Fruit fly (Drosophila melanogaster) whole organism, embryonic: ENCODE measurements around the gene CG10907.

ENCODE experiments used
- Atf3 ChIP-seq: fragments of 200-800 bp; sonication (Bioruptor generic); optimal IDR thresholded peaks from 3 replicates; lab custom pipeline; 2016; ENCODE audit warnings: missing biosample characterization, missing genetic modification characterization
- BtbVII ChIP-seq: fragments of 200-800 bp; sonication (Bioruptor generic); optimal IDR thresholded peaks from 3 replicates; lab custom pipeline; 2017; ENCODE audit warnings: missing biosample characterization, mild to moderate bottlenecking, missing genetic modification characterization
- CG10147 ChIP-seq: fragments of 200-800 bp; sonication (Bioruptor generic); optimal IDR thresholded peaks from 2 replicates; lab custom pipeline; 2019; ENCODE audit warnings: missing biosample characterization, mild to moderate bottlenecking, missing genetic modification characterization, moderate library complexity
- CG10959 ChIP-seq: fragments of 200-800 bp; sonication (Bioruptor generic); IDR thresholded peaks from 2 replicates; pipeline ENCODE4 v1.3.6; 2022; ENCODE audit warnings: missing biosample characterization, missing genetic modification characterization
- CG11695 ChIP-seq: fragments of 200-800 bp; sonication (Bioruptor generic); IDR thresholded peaks from 3 replicates; pipeline ENCODE4 v1.3.6; 2022; ENCODE audit warnings: missing biosample characterization, missing genetic modification characterization
- CG12155 ChIP-seq: fragments of 200-800 bp; sonication (Bioruptor generic); optimal IDR thresholded peaks from 3 replicates; lab custom pipeline; 2016; ENCODE audit warnings: missing biosample characterization, missing genetic modification characterization
- CG12659 ChIP-seq: fragments of 200-800 bp; sonication (Bioruptor generic); optimal IDR thresholded peaks from 3 replicates; lab custom pipeline; 2017; ENCODE audit warnings: mild to moderate bottlenecking, missing biosample characterization, missing genetic modification reagents, missing genetic modification characterization
- CG13296 ChIP-seq: fragments of 200-800 bp; sonication (Bioruptor generic); optimal IDR thresholded peaks from 3 replicates; lab custom pipeline; 2018; ENCODE audit warnings: missing biosample characterization, mild to moderate bottlenecking, missing genetic modification characterization
- CG16813 ChIP-seq: fragments of 200-800 bp; sonication (Bioruptor generic); IDR thresholded peaks from 3 replicates; pipeline ENCODE4 v1.3.6; 2022; ENCODE audit warnings: missing biosample characterization, missing genetic modification characterization; ENCODE audit not compliant: partially characterized antibody
- CG18764 ChIP-seq: fragments of 200-800 bp; sonication (Bioruptor generic); optimal IDR thresholded peaks from 3 replicates; lab custom pipeline; 2016; ENCODE audit warnings: missing biosample characterization, missing genetic modification characterization
- CG2116 ChIP-seq: fragments of 200-800 bp; sonication (Bioruptor generic); optimal IDR thresholded peaks from 3 replicates; lab custom pipeline; 2018; ENCODE audit warnings: missing biosample characterization, mild to moderate bottlenecking, missing genetic modification characterization
- CG2875 ChIP-seq: fragments of 200-800 bp; sonication (Bioruptor generic); optimal IDR thresholded peaks from 2 replicates; lab custom pipeline; 2017; ENCODE audit warnings: missing biosample characterization, mild to moderate bottlenecking, missing genetic modification characterization, missing genetic modification reagents
- CG30020 ChIP-seq: fragments of 200-800 bp; optimal IDR thresholded peaks from 2 replicates; lab custom pipeline; 2019; ENCODE audit warnings: missing biosample characterization, mild to moderate bottlenecking, missing genetic modification characterization, moderate library complexity
- CG3065 ChIP-seq: fragments of 200-800 bp; sonication (Bioruptor generic); optimal IDR thresholded peaks from 2 replicates; lab custom pipeline; 2016; ENCODE audit warnings: missing biosample characterization, missing genetic modification characterization
- CG34376 ChIP-seq: fragments of 200-800 bp; sonication (Bioruptor generic); optimal IDR thresholded peaks from 2 replicates; lab custom pipeline; 2018; ENCODE audit warnings: missing biosample characterization, mild to moderate bottlenecking, missing genetic modification characterization
- CG4282 ChIP-seq: fragments of 200-800 bp; sonication (Bioruptor generic); optimal IDR thresholded peaks from 2 replicates; lab custom pipeline; 2016; ENCODE audit warnings: missing biosample characterization, missing genetic modification characterization
- CG6175 ChIP-seq: fragments of 200-800 bp; sonication (Bioruptor generic); IDR thresholded peaks from 3 replicates; pipeline ENCODE4 v1.3.6; 2022; ENCODE audit warnings: missing biosample characterization, missing genetic modification characterization
- CG6791 ChIP-seq: fragments of 200-800 bp; sonication (Bioruptor generic); IDR thresholded peaks from 3 replicates; pipeline ENCODE4 v1.3.6; 2022; ENCODE audit warnings: missing biosample characterization, missing genetic modification characterization; ENCODE audit not compliant: partially characterized antibody
- CG8290 ChIP-seq, 3 experiments: fragments of 200-800 bp; sonication (Bioruptor generic); optimal IDR thresholded peaks; 2 replicates each; lab custom pipeline; 2016 to 2019; ENCODE audit warnings: missing biosample characterization in 3 of 3, missing genetic modification characterization in 3 of 3, mild to moderate bottlenecking in 2 of 3, moderate library complexity in 1 of 3
- D ChIP-seq, 2 experiments: fragments of 200-800 bp in 1 of 2; fragments of >200 bp in 1 of 2; sonication (Bioruptor generic) in 1 of 2; optimal IDR thresholded peaks; 2 replicates in 1 of 2; 3 replicates in 1 of 2; lab custom pipeline; 2017; ENCODE audit warnings: mild to moderate bottlenecking in 1 of 2, missing biosample characterization in 1 of 2, missing genetic modification characterization in 1 of 2, missing genetic modification reagents in 1 of 2
- Dfd ChIP-seq, 2 experiments: fragments of >200 bp; optimal IDR thresholded peaks; 2 replicates each; lab custom pipeline; 2017; ENCODE audit warnings: missing biosample characterization in 2 of 2, missing genetic modification characterization in 2 of 2
- Fer1 ChIP-seq: fragments of 200-800 bp; sonication (Bioruptor generic); optimal IDR thresholded peaks from 2 replicates; lab custom pipeline; 2017; ENCODE audit warnings: missing biosample characterization, mild to moderate bottlenecking, missing genetic modification characterization
- Hmx ChIP-seq: fragments of 200-800 bp; sonication (Bioruptor generic); optimal IDR thresholded peaks from 2 replicates; lab custom pipeline; 2016; ENCODE audit warnings: missing biosample characterization, missing genetic modification characterization
- Kr ChIP-seq: fragments of 200-800 bp; sonication (Bioruptor generic); optimal IDR thresholded peaks from 2 replicates; lab custom pipeline; 2017; ENCODE audit warnings: missing biosample characterization, mild to moderate bottlenecking, missing genetic modification characterization
- Opbp ChIP-seq: fragments of 200-800 bp; sonication (Bioruptor generic); IDR thresholded peaks from 3 replicates; pipeline ENCODE4 v1.3.6; 2022; ENCODE audit warnings: missing biosample characterization, missing genetic modification characterization; ENCODE audit not compliant: partially characterized antibody
- Six4 ChIP-seq: fragments of 200-800 bp; sonication (Bioruptor generic); optimal IDR thresholded peaks from 2 replicates; lab custom pipeline; 2016; ENCODE audit warnings: missing biosample characterization, missing genetic modification characterization
- TFAM ChIP-seq: fragments of 200-800 bp; sonication (Bioruptor generic); optimal IDR thresholded peaks from 2 replicates; lab custom pipeline; 2017; ENCODE audit warnings: missing biosample characterization, missing genetic modification characterization, inconsistent platforms
- YL-1 ChIP-seq: fragments of 200-800 bp; sonication (Bioruptor generic); optimal IDR thresholded peaks from 3 replicates; lab custom pipeline; 2017; ENCODE audit warnings: missing biosample characterization, mild to moderate bottlenecking, missing genetic modification characterization
- abd-A ChIP-seq: fragments of 200-800 bp; sonication (Bioruptor generic); optimal IDR thresholded peaks from 3 replicates; lab custom pipeline; 2019; ENCODE audit warnings: missing biosample characterization, mild to moderate bottlenecking, missing genetic modification characterization, moderate library complexity
- amos ChIP-seq: fragments of 200-800 bp; sonication (Bioruptor generic); IDR thresholded peaks from 2 replicates; pipeline ENCODE4 v1.3.6; 2022; ENCODE audit warnings: missing biosample characterization, missing genetic modification characterization; ENCODE audit not compliant: partially characterized antibody
- cas ChIP-seq: fragments of 200-800 bp; sonication (Bioruptor generic); IDR thresholded peaks from 2 replicates; pipeline ENCODE4 v1.3.6; 2022; ENCODE audit warnings: missing biosample characterization, missing genetic modification characterization
- chinmo ChIP-seq: fragments of 200-800 bp; sonication (Bioruptor generic); IDR thresholded peaks from 4 replicates; pipeline ENCODE4 v1.3.6; 2022; ENCODE audit warnings: missing biosample characterization, missing genetic modification characterization; ENCODE audit not compliant: partially characterized antibody
- crol ChIP-seq: fragments of 200-800 bp; sonication (Bioruptor generic); IDR thresholded peaks from 2 replicates; pipeline ENCODE4 v1.3.6; 2022; ENCODE audit warnings: missing biosample characterization, missing genetic modification characterization
- cwo ChIP-seq: fragments of 200-800 bp; sonication (Bioruptor generic); optimal IDR thresholded peaks from 3 replicates; lab custom pipeline; 2017; ENCODE audit warnings: missing biosample characterization, missing genetic modification characterization, mild to moderate bottlenecking, moderate library complexity, missing genetic modification reagents
- dati ChIP-seq: fragments of 200-800 bp; sonication (Bioruptor generic); IDR thresholded peaks from 2 replicates; pipeline ENCODE4 v1.3.6; 2022; ENCODE audit warnings: missing biosample characterization, missing genetic modification characterization
- en ChIP-seq: fragments of 200-800 bp; sonication (Bioruptor generic); optimal IDR thresholded peaks from 2 replicates; lab custom pipeline; 2016; ENCODE audit warnings: missing biosample characterization, missing genetic modification characterization
- ewg ChIP-seq: fragments of 200-800 bp; sonication (Bioruptor generic); optimal IDR thresholded peaks from 3 replicates; lab custom pipeline; 2017; ENCODE audit warnings: mild to moderate bottlenecking, missing biosample characterization, missing genetic modification reagents, missing genetic modification characterization
- fru ChIP-seq: fragments of >200 bp; optimal IDR thresholded peaks from 2 replicates; lab custom pipeline; 2017
- grn ChIP-seq: fragments of 200-800 bp; sonication (Bioruptor generic); optimal IDR thresholded peaks from 3 replicates; lab custom pipeline; 2017; ENCODE audit warnings: missing biosample characterization, missing genetic modification characterization
- hb ChIP-seq: fragments of 200-800 bp; sonication (Bioruptor generic); IDR thresholded peaks from 3 replicates; pipeline ENCODE4 v1.3.6; 2022; ENCODE audit warnings: missing biosample characterization, missing genetic modification characterization; ENCODE audit not compliant: partially characterized antibody
- inv ChIP-seq: fragments of 200-800 bp; sonication (Bioruptor generic); IDR thresholded peaks from 2 replicates; pipeline ENCODE4 v1.3.6; 2022; ENCODE audit warnings: missing biosample characterization, missing genetic modification characterization; ENCODE audit not compliant: partially characterized antibody
- pum ChIP-seq: fragments of 200-800 bp; sonication (Bioruptor generic); optimal IDR thresholded peaks from 2 replicates; lab custom pipeline; 2016; ENCODE audit warnings: missing biosample characterization, missing genetic modification characterization
- salm ChIP-seq: fragments of 200-800 bp; sonication (Bioruptor generic); optimal IDR thresholded peaks from 2 replicates; lab custom pipeline; 2018; ENCODE audit warnings: missing biosample characterization, mild to moderate bottlenecking, missing genetic modification characterization
- sd ChIP-seq: fragments of 200-800 bp; sonication (Bioruptor generic); optimal IDR thresholded peaks from 3 replicates; lab custom pipeline; 2018; ENCODE audit warnings: missing biosample characterization, mild to moderate bottlenecking, missing genetic modification characterization, moderate library complexity
- seq ChIP-seq: fragments of 200-800 bp; sonication (Bioruptor generic); IDR thresholded peaks from 2 replicates; pipeline ENCODE4 v1.3.6; 2022; ENCODE audit warnings: missing biosample characterization, missing genetic modification characterization
- sisA ChIP-seq: fragments of 200-800 bp; sonication (Bioruptor generic); IDR thresholded peaks from 2 replicates; pipeline ENCODE4 v1.3.6; 2022; ENCODE audit warnings: missing biosample characterization, missing genetic modification characterization
- so ChIP-seq: fragments of 200-800 bp; sonication (Bioruptor generic); IDR thresholded peaks from 3 replicates; pipeline ENCODE4 v1.3.6; 2022; ENCODE audit warnings: missing biosample characterization, missing genetic modification characterization
- sr ChIP-seq: fragments of 200-800 bp; sonication (Bioruptor generic); IDR thresholded peaks from 3 replicates; pipeline ENCODE4 v1.3.6; 2022; ENCODE audit warnings: missing biosample characterization, missing genetic modification characterization
- ttk ChIP-seq: fragments of 200-800 bp; sonication (Bioruptor generic); IDR thresholded peaks from 2 replicates; pipeline ENCODE4 v2.1.2; 2022; ENCODE audit warnings: missing biosample characterization, missing genetic modification characterization
- usp ChIP-seq: fragments of >200 bp; optimal IDR thresholded peaks from 2 replicates; lab custom pipeline; 2017; ENCODE audit warnings: missing biosample characterization, missing genetic modification characterization

The CG10907 gene

DNA sequence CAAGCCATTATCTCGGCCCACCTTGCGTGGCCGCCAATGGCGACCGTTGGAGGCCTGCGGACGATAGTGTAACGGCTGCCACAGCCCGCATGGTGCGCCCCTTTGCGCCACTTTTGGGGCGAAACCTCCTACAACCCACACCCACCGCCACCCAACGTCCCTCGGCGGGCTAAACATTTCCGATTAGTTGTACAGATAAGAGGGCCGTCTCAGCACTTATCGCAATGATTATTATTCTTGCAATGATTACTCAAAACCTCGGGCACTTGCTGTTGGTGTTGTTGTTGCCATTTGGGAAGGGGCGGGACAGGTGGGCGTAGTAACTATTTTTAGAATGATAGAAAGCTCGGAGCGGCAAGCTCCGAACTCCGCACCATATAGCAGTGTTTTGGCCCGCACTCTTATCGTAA lies 20.7 kb upstream of the CG10907 start (continued):
- no peak for TF ChIP-seq Dfd (GFP tag; optimal IDR thresholded peaks at IDR 0.05; lab: Kevin White, UChicago)
- TF ChIP-seq CG34376 (GFP tag; lab: Kevin White, UChicago) = peak; percentile 83
- TF ChIP-seq CG4282 (GFP tag; lab: Kevin White, UChicago) = no peak
- 0 out of 2 replicates have a peak, but pooled peaks have one; percentile 11 for TF ChIP-seq ttk (GFP tag; lab: Robert Waterston, UW)
- peak; percentile 87; the same call in 3 of the 4 replicates for TF ChIP-seq chinmo (GFP tag; lab: Robert Waterston, UW)
- TF ChIP-seq Opbp = no peak
- peak; percentile 25 for TF ChIP-seq cwo (GFP tag; lab: Kevin White, UChicago)
- TF ChIP-seq CG10959 (GFP tag; lab: Robert Waterston, UW) = no peak
- TF ChIP-seq Hmx (GFP tag; lab: Kevin White, UChicago) = no peak
- TF ChIP-seq CG8290 (GFP tag; optimal IDR thresholded peaks at IDR 0.05; lab: Kevin White, UChicago) = no peak
- TF ChIP-seq CG8290 (tag; optimal IDR thresholded peaks at IDR 0.05; lab: Kevin White, UChicago) = peak in 1 of 2 experiments; percentile 52
- TF ChIP-seq CG12155 (GFP tag; lab: Kevin White, UChicago) = no peak
- no peak for TF ChIP-seq Kr (GFP tag; lab: Kevin White, UChicago)
- TF ChIP-seq crol (GFP tag; lab: Robert Waterston, UW) = peak; percentile 95
- no peak for TF ChIP-seq en
- TF ChIP-seq TFAM (GFP tag; lab: Kevin White, UChicago) = no peak
- TF ChIP-seq YL-1 (GFP tag; lab: Kevin White, UChicago) = no peak
- no peak for TF ChIP-seq usp (GFP tag; lab: Kevin White, UChicago)
- no peak for TF ChIP-seq dati (GFP tag; lab: Robert Waterston, UW)
- peak; percentile 100 for TF ChIP-seq grn (GFP tag; lab: Kevin White, UChicago)
- TF ChIP-seq sr (GFP tag; lab: Robert Waterston, UW) = no peak
- no peak for TF ChIP-seq CG2116 (GFP tag; lab: Kevin White, UChicago)
- no peak for TF ChIP-seq ewg
- no peak for TF ChIP-seq cas
- TF ChIP-seq CG11695 = 0 out of 3 replicates have a peak, but pooled peaks have one; percentile 16
- TF ChIP-seq fru (lab: Kevin White, UChicago) = no peak
- peak; percentile 22; the same call in 1 of the 2 replicates for TF ChIP-seq inv (GFP tag; lab: Robert Waterston, UW)
- no peak for TF ChIP-seq pum (GFP tag; lab: Kevin White, UChicago)
- TF ChIP-seq sisA (GFP tag; lab: Robert Waterston, UW) = no peak
- no peak for TF ChIP-seq CG10147 (GFP tag; lab: Kevin White, UChicago)
- TF ChIP-seq CG6175 (GFP tag; lab: Robert Waterston, UW) = peak; percentile 97
- peak; percentile 55 for TF ChIP-seq CG3065 (GFP tag; lab: Kevin White, UChicago)
- TF ChIP-seq sd (tag; lab: Kevin White, UChicago) = peak; percentile 78
- no peak for TF ChIP-seq CG30020 (tag; lab: Kevin White, UChicago)
- TF ChIP-seq CG18764 (GFP tag; lab: Kevin White, UChicago) = no peak
- TF ChIP-seq seq (GFP tag; lab: Robert Waterston, UW) = no peak
- no peak for TF ChIP-seq CG12659 (GFP tag; lab: Kevin White, UChicago)
- 0 out of 2 replicates have a peak, but pooled peaks have one; percentile 6 for TF ChIP-seq amos (GFP tag; lab: Robert Waterston, UW)
- TF ChIP-seq Six4 (GFP tag; lab: Kevin White, UChicago) = no peak
- no peak for TF ChIP-seq CG16813 (GFP tag; lab: Robert Waterston, UW)
- no peak for TF ChIP-seq BtbVII (GFP tag; lab: Kevin White, UChicago)
- peak; percentile 44 for TF ChIP-seq Fer1 (GFP tag; lab: Kevin White, UChicago)
- TF ChIP-seq CG2875 (GFP tag; lab: Kevin White, UChicago) = no peak
- no peak for TF ChIP-seq abd-A (tag; lab: Kevin White, UChicago)
- no peak for TF ChIP-seq hb (GFP tag; lab: Robert Waterston, UW)
- TF ChIP-seq so (GFP tag; lab: Robert Waterston, UW) = 0 out of 3 replicates have a peak, but pooled peaks have one; percentile 30
- no peak for TF ChIP-seq Atf3 (GFP tag; lab: Kevin White, UChicago)
- no peak for TF ChIP-seq CG6791 (GFP tag; lab: Robert Waterston, UW)
- TF ChIP-seq D (optimal IDR thresholded peaks at IDR 0.05; lab: Kevin White, UChicago) = no peak
- no peak for TF ChIP-seq D (GFP tag; optimal IDR thresholded peaks at IDR 0.05; lab: Kevin White, UChicago)
- TF ChIP-seq salm (tag; lab: Kevin White, UChicago) = peak; percentile 23
- peak; percentile 14 for TF ChIP-seq CG13296 (GFP tag; lab: Kevin White, UChicago)
